Worm (Caenorhabditis elegans): ENCODE results near the gene C01G6.9.

ce11 chrII:9315692-9316091 is 20.1 kb upstream of the C01G6.9 start:
- TF ChIP-seq nhr-28 (tag; optimal IDR thresholded peaks at IDR 0.05) = no peak
- TF ChIP-seq skn-1 (tag; optimal IDR thresholded peaks at IDR 0.05) = no peak
- TF ChIP-seq elt-1 (tag; optimal IDR thresholded peaks at IDR 0.05) = no peak
- no peak for TF ChIP-seq unc-39 (tag; optimal IDR thresholded peaks at IDR 0.05)
- peak; percentile 59 for TF ChIP-seq unc-62 (GFP tag; optimal IDR thresholded peaks at IDR 0.05)
- TF ChIP-seq zag-1 (tag; optimal IDR thresholded peaks at IDR 0.05) = no peak

Data from whole organism, L3 larva.